Fruit fly (Drosophila melanogaster) whole organism, embryonic: ENCODE measurements around the gene Wdr92.

Experiments used
- ATbp ChIP-seq: fragments of 200-800 bp; sonication (Bioruptor generic); optimal IDR thresholded peaks from 2 replicates; lab custom pipeline; 2017; ENCODE audit warnings: missing biosample characterization, mild to moderate bottlenecking, missing genetic modification characterization, missing genetic modification reagents
- Aef1 ChIP-seq: fragments of 200-800 bp; sonication (Bioruptor generic); IDR thresholded peaks from 3 replicates; pipeline ENCODE4 v1.3.6; 2022; ENCODE audit warnings: missing biosample characterization, missing genetic modification characterization
- B-H1 ChIP-seq: fragments of 200-800 bp; sonication (Bioruptor generic); IDR thresholded peaks from 3 replicates; pipeline ENCODE4 v1.3.6; 2022; ENCODE audit warnings: missing biosample characterization, missing genetic modification characterization
- Bgb ChIP-seq: fragments of 200-800 bp; sonication (Bioruptor generic); IDR thresholded peaks from 2 replicates; pipeline ENCODE4 v1.3.6; 2022; ENCODE audit warnings: missing biosample characterization, missing genetic modification characterization; ENCODE audit not compliant: partially characterized antibody
- Blimp-1 ChIP-seq: fragments of 200-800 bp; sonication (Bioruptor generic); optimal IDR thresholded peaks from 3 replicates; lab custom pipeline; 2018; ENCODE audit warnings: missing biosample characterization, missing genetic modification characterization, mild to moderate bottlenecking, moderate library complexity, missing genetic modification reagents
- CG10366 ChIP-seq: fragments of 200-800 bp; sonication (Bioruptor generic); IDR thresholded peaks from 2 replicates; pipeline ENCODE4 v1.3.6; 2022; ENCODE audit warnings: missing biosample characterization, missing genetic modification characterization
- CG10462 ChIP-seq: fragments of 200-800 bp; sonication (Bioruptor generic); optimal IDR thresholded peaks from 2 replicates; lab custom pipeline; 2016; ENCODE audit warnings: missing biosample characterization, missing genetic modification characterization
- CG10654 ChIP-seq: fragments of 200-800 bp; sonication (Bioruptor generic); optimal IDR thresholded peaks from 2 replicates; lab custom pipeline; 2016; ENCODE audit warnings: missing biosample characterization, missing genetic modification characterization
- CG12104 ChIP-seq: fragments of 200-800 bp; sonication (Bioruptor generic); optimal IDR thresholded peaks from 3 replicates; lab custom pipeline; 2016; ENCODE audit warnings: missing biosample characterization, missing genetic modification characterization
- CG1233 ChIP-seq: fragments of 200-800 bp; sonication (Bioruptor generic); optimal IDR thresholded peaks from 4 replicates; lab custom pipeline; 2018; ENCODE audit warnings: missing biosample characterization, mild to moderate bottlenecking, missing genetic modification characterization
- CG12659 ChIP-seq: fragments of 200-800 bp; sonication (Bioruptor generic); optimal IDR thresholded peaks from 3 replicates; lab custom pipeline; 2017; ENCODE audit warnings: mild to moderate bottlenecking, missing biosample characterization, missing genetic modification reagents, missing genetic modification characterization
- CG14014 ChIP-seq: fragments of 200-800 bp; sonication (Bioruptor generic); IDR thresholded peaks from 2 replicates; pipeline ENCODE4 v1.3.6; 2022; ENCODE audit warnings: missing biosample characterization, missing genetic modification characterization
- CG17359 ChIP-seq: fragments of 200-800 bp; sonication (Bioruptor generic); optimal IDR thresholded peaks from 3 replicates; lab custom pipeline; 2018; ENCODE audit warnings: missing biosample characterization, mild to moderate bottlenecking, missing genetic modification characterization, moderate library complexity
- CG2120 ChIP-seq: fragments of 200-800 bp; sonication (Bioruptor generic); optimal IDR thresholded peaks from 3 replicates; lab custom pipeline; 2016; ENCODE audit warnings: missing biosample characterization, missing genetic modification characterization
- CG2199 ChIP-seq: fragments of 200-800 bp; sonication (Bioruptor generic); IDR thresholded peaks from 3 replicates; pipeline ENCODE4 v1.3.6; 2022; ENCODE audit warnings: missing biosample characterization, missing genetic modification characterization
- CG2202 ChIP-seq: fragments of 200-800 bp; sonication (Bioruptor generic); optimal IDR thresholded peaks from 2 replicates; lab custom pipeline; 2018; ENCODE audit warnings: missing biosample characterization, mild to moderate bottlenecking, missing genetic modification characterization
- CG3281 ChIP-seq: fragments of 200-800 bp; sonication (Bioruptor generic); optimal IDR thresholded peaks from 3 replicates; lab custom pipeline; 2017; ENCODE audit warnings: missing biosample characterization, mild to moderate bottlenecking, missing genetic modification characterization
- CG33557 ChIP-seq: fragments of 200-800 bp; sonication (Bioruptor generic); optimal IDR thresholded peaks from 2 replicates; lab custom pipeline; 2019; ENCODE audit warnings: missing biosample characterization, mild to moderate bottlenecking, missing genetic modification characterization, moderate library complexity
- CG5953 ChIP-seq: fragments of 200-800 bp; sonication (Bioruptor generic); IDR thresholded peaks from 2 replicates; pipeline ENCODE4 v1.3.6; 2022; ENCODE audit warnings: missing biosample characterization, missing genetic modification characterization
- CG6272 ChIP-seq: fragments of 200-800 bp; sonication (Bioruptor generic); IDR thresholded peaks from 2 replicates; pipeline ENCODE4 v1.3.6; 2022; ENCODE audit warnings: missing biosample characterization, missing genetic modification characterization
- CG7556 ChIP-seq: fragments of 200-800 bp; sonication (Bioruptor generic); optimal IDR thresholded peaks from 2 replicates; lab custom pipeline; 2017; ENCODE audit warnings: missing biosample characterization, mild to moderate bottlenecking, missing genetic modification characterization
- CG7786 ChIP-seq: fragments of 200-800 bp; sonication (Bioruptor generic); optimal IDR thresholded peaks from 2 replicates; lab custom pipeline; 2016; ENCODE audit warnings: missing biosample characterization, missing genetic modification characterization
- CG8281 ChIP-seq: fragments of 200-800 bp; sonication (Bioruptor generic); optimal IDR thresholded peaks from 2 replicates; lab custom pipeline; 2018; ENCODE audit warnings: missing biosample characterization, mild to moderate bottlenecking, missing genetic modification characterization, moderate library complexity
- CG9437 ChIP-seq: fragments of 200-800 bp; sonication (Bioruptor generic); optimal IDR thresholded peaks from 2 replicates; lab custom pipeline; 2018; ENCODE audit warnings: missing biosample characterization, mild to moderate bottlenecking, missing genetic modification characterization
- CG9609 ChIP-seq: fragments of 200-800 bp; sonication (Bioruptor generic); optimal IDR thresholded peaks from 3 replicates; lab custom pipeline; 2016; ENCODE audit warnings: missing biosample characterization, missing genetic modification characterization
- HHEX ChIP-seq: fragments of 200-800 bp; sonication (Bioruptor generic); optimal IDR thresholded peaks from 3 replicates; lab custom pipeline; 2017; ENCODE audit warnings: missing biosample characterization, mild to moderate bottlenecking, missing genetic modification characterization, missing genetic modification reagents
- HLHmδ ChIP-seq: fragments of 200-800 bp; sonication (Bioruptor generic); optimal IDR thresholded peaks from 2 replicates; lab custom pipeline; 2018; ENCODE audit warnings: missing biosample characterization, mild to moderate bottlenecking, missing genetic modification characterization, moderate library complexity
- Oli ChIP-seq: fragments of 200-800 bp; sonication (Bioruptor generic); optimal IDR thresholded peaks from 2 replicates; lab custom pipeline; 2018; ENCODE audit warnings: missing biosample characterization, mild to moderate bottlenecking, missing genetic modification characterization, moderate library complexity
- Opbp ChIP-seq: fragments of 200-800 bp; sonication (Bioruptor generic); IDR thresholded peaks from 3 replicates; pipeline ENCODE4 v1.3.6; 2022; ENCODE audit warnings: missing biosample characterization, missing genetic modification characterization; ENCODE audit not compliant: partially characterized antibody
- Ravus ChIP-seq: fragments of 200-800 bp; sonication (Bioruptor generic); IDR thresholded peaks from 2 replicates; pipeline ENCODE4 v1.3.6; 2022; ENCODE audit warnings: missing biosample characterization, missing genetic modification characterization
- Rfx ChIP-seq: fragments of 200-800 bp; sonication (Bioruptor generic); IDR thresholded peaks from 2 replicates; pipeline ENCODE4 v1.3.6; 2022; ENCODE audit warnings: missing biosample characterization, missing genetic modification characterization
- Sin3A ChIP-seq: fragments of >200 bp; optimal IDR thresholded peaks from 2 replicates; lab custom pipeline; 2018
- Tbp ChIP-seq: fragments of >200 bp; optimal IDR thresholded peaks from 2 replicates; lab custom pipeline; 2018; ENCODE audit warnings: missing biosample characterization, missing genetic modification characterization
- amos ChIP-seq: fragments of 200-800 bp; sonication (Bioruptor generic); IDR thresholded peaks from 2 replicates; pipeline ENCODE4 v1.3.6; 2022; ENCODE audit warnings: missing biosample characterization, missing genetic modification characterization; ENCODE audit not compliant: partially characterized antibody
- ato ChIP-seq: fragments of 200-800 bp; sonication (Bioruptor generic); IDR thresholded peaks from 2 replicates; pipeline ENCODE4 v1.3.6; 2022; ENCODE audit warnings: missing biosample characterization, missing genetic modification characterization; ENCODE audit not compliant: partially characterized antibody
- bsh ChIP-seq, 2 experiments: fragments of 200-800 bp; sonication (Bioruptor generic); optimal IDR thresholded peaks; 2 replicates each; lab custom pipeline; 2017 to 2018; ENCODE audit warnings: mild to moderate bottlenecking in 2 of 2, missing biosample characterization in 2 of 2, missing genetic modification characterization in 2 of 2, moderate library complexity in 1 of 2
- btn ChIP-seq: fragments of 200-800 bp; sonication (Bioruptor generic); optimal IDR thresholded peaks from 2 replicates; lab custom pipeline; 2016; ENCODE audit warnings: missing biosample characterization, missing genetic modification characterization
- cas ChIP-seq: fragments of 200-800 bp; sonication (Bioruptor generic); IDR thresholded peaks from 2 replicates; pipeline ENCODE4 v1.3.6; 2022; ENCODE audit warnings: missing biosample characterization, missing genetic modification characterization
- caup ChIP-seq: fragments of 200-800 bp; sonication (Bioruptor generic); optimal IDR thresholded peaks from 3 replicates; lab custom pipeline; 2017; ENCODE audit warnings: missing biosample characterization, mild to moderate bottlenecking, missing genetic modification characterization, moderate library complexity; ENCODE audit not compliant: severe bottlenecking
- chm ChIP-seq: fragments of 200-800 bp; sonication (Bioruptor generic); IDR thresholded peaks from 2 replicates; pipeline ENCODE4 v1.3.6; 2022; ENCODE audit warnings: missing biosample characterization, missing genetic modification characterization
- gsb ChIP-seq: fragments of 200-800 bp; sonication (Bioruptor generic); IDR thresholded peaks from 2 replicates; pipeline ENCODE4 v1.3.6; 2022; ENCODE audit warnings: missing biosample characterization, missing genetic modification characterization
- hb ChIP-seq: fragments of 200-800 bp; sonication (Bioruptor generic); IDR thresholded peaks from 3 replicates; pipeline ENCODE4 v1.3.6; 2022; ENCODE audit warnings: missing biosample characterization, missing genetic modification characterization; ENCODE audit not compliant: partially characterized antibody
- insv ChIP-seq, 2 experiments: fragments of 200-800 bp; sonication (Bioruptor generic); optimal IDR thresholded peaks; 3 replicates each; lab custom pipeline; 2016 to 2018; ENCODE audit warnings: missing biosample characterization in 2 of 2, missing genetic modification characterization in 2 of 2
- ken ChIP-seq: fragments of 200-800 bp; sonication (Bioruptor generic); IDR thresholded peaks from 3 replicates; pipeline ENCODE4 v1.3.6; 2022; ENCODE audit warnings: missing biosample characterization, missing genetic modification characterization
- lab ChIP-seq: fragments of 200-800 bp; sonication (Bioruptor generic); optimal IDR thresholded peaks from 3 replicates; lab custom pipeline; 2017; ENCODE audit warnings: missing biosample characterization, missing genetic modification characterization, mild to moderate bottlenecking, moderate library complexity, missing genetic modification reagents
- pfk ChIP-seq: fragments of 200-800 bp; sonication (Bioruptor generic); optimal IDR thresholded peaks from 2 replicates; lab custom pipeline; 2018; ENCODE audit warnings: missing biosample characterization, mild to moderate bottlenecking, missing genetic modification characterization, moderate library complexity
- pita ChIP-seq: fragments of 200-800 bp; sonication (Bioruptor generic); optimal IDR thresholded peaks from 2 replicates; lab custom pipeline; 2017; ENCODE audit warnings: missing biosample characterization, mild to moderate bottlenecking, missing genetic modification characterization
- rib ChIP-seq: fragments of 200-800 bp; sonication (Bioruptor generic); IDR thresholded peaks from 2 replicates; pipeline ENCODE4 v1.3.6; 2022; ENCODE audit warnings: missing biosample characterization, missing genetic modification characterization
- schlank ChIP-seq: fragments of 200-800 bp; sonication (Bioruptor generic); optimal IDR thresholded peaks from 2 replicates; lab custom pipeline; 2018; ENCODE audit warnings: missing biosample characterization, mild to moderate bottlenecking, missing genetic modification characterization
- z ChIP-seq: fragments of 200-800 bp; sonication (Bioruptor generic); IDR thresholded peaks from 3 replicates; pipeline ENCODE4 v1.3.6; 2022; ENCODE audit warnings: missing biosample characterization, missing genetic modification characterization

The Wdr92 gene

DNA sequence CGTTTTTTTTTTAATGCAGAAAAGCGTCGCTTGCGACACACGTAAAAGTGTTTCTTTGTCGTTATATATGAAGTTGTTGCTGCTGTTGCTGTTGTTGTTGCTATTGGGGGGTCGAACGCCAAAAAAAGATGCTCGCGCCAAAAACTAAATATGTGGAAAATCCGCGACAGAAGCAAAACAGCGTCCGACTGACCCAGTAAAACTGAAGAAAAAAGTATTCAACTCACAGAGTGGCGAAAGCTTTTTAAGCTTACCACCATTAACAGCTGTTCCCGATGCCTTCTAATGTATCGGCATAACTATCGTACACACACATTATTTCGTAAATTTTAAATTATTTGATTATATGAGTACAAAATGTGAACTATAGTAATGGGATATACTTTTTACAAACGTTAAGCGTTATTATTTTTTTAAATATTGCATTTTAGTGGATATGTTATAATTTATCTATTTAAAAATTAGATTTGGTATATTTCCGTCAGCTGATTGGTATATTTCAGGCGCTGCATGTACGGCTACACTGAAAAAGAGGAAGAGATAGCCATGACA, at the start of gene Wdr92, which contains the start of gene Prestin (continued):
- TF ChIP-seq CG7556 (GFP tag; lab: Kevin White, UChicago): no peak
- no peak for TF ChIP-seq CG5953 (GFP tag; lab: Robert Waterston, UW)
- TF ChIP-seq Opbp (GFP tag; lab: Robert Waterston, UW): peak; percentile 77
- no peak for TF ChIP-seq CG7786 (GFP tag; lab: Kevin White, UChicago)
- no peak for TF ChIP-seq btn (GFP tag; lab: Kevin White, UChicago)
- no peak for TF ChIP-seq CG2202 (tag; lab: Kevin White, UChicago)
- no peak for TF ChIP-seq Tbp (GFP tag; lab: Kevin White, UChicago)
- TF ChIP-seq caup: peak; percentile 67
- no peak for TF ChIP-seq CG10462 (GFP tag; lab: Kevin White, UChicago)
- no peak for TF ChIP-seq CG12104 (GFP tag; lab: Kevin White, UChicago)
- no peak for TF ChIP-seq z (GFP tag; lab: Robert Waterston, UW)
- TF ChIP-seq lab (GFP tag; lab: Kevin White, UChicago): peak; percentile 41
- TF ChIP-seq cas (GFP tag; lab: Robert Waterston, UW): no peak
- TF ChIP-seq gsb (GFP tag; lab: Robert Waterston, UW): no peak
- no peak for TF ChIP-seq schlank (tag; lab: Kevin White, UChicago)
- no peak for TF ChIP-seq CG6272 (GFP tag; lab: Robert Waterston, UW)
- TF ChIP-seq CG10654 (GFP tag; lab: Kevin White, UChicago): no peak
- no peak for TF ChIP-seq bsh (GFP tag; optimal IDR thresholded peaks at IDR 0.05; lab: Kevin White, UChicago)
- 0 out of 2 replicates have a peak, but pooled peaks have one; percentile 18 for TF ChIP-seq rib (GFP tag; lab: Robert Waterston, UW)
- TF ChIP-seq ATbp (GFP tag; lab: Kevin White, UChicago): no peak
- TF ChIP-seq CG14014 (GFP tag; lab: Robert Waterston, UW): no peak; the same call in 1 of the 2 replicates
- TF ChIP-seq CG10366: no peak
- no peak for TF ChIP-seq insv (GFP tag; optimal IDR thresholded peaks at IDR 0.05; lab: Kevin White, UChicago)
- no peak for TF ChIP-seq Oli (tag; lab: Kevin White, UChicago)
- no peak for TF ChIP-seq CG1233 (GFP tag; lab: Kevin White, UChicago)
- peak; percentile 37 for TF ChIP-seq Sin3A (lab: Kevin White, UChicago)
- peak; percentile 67 for TF ChIP-seq Bgb (GFP tag; lab: Robert Waterston, UW)
- TF ChIP-seq HLHmδ (GFP tag; lab: Kevin White, UChicago): no peak
- TF ChIP-seq chm (GFP tag; lab: Robert Waterston, UW): no peak; the same call in 1 of the 2 replicates
- TF ChIP-seq amos (GFP tag; lab: Robert Waterston, UW): peak; percentile 83; the same call in 1 of the 2 replicates
- no peak for TF ChIP-seq pita (GFP tag; lab: Kevin White, UChicago)
- TF ChIP-seq CG9609 (GFP tag; lab: Kevin White, UChicago): no peak
- no peak for TF ChIP-seq CG9437 (GFP tag; lab: Kevin White, UChicago)
- no peak for TF ChIP-seq ken
- no peak for TF ChIP-seq pfk (GFP tag; lab: Kevin White, UChicago)
- no peak; the same call in 2 of the 3 replicates for TF ChIP-seq Aef1
- peak; percentile 47; the same call in 1 of the 2 replicates for TF ChIP-seq Rfx (GFP tag; lab: Robert Waterston, UW)
- no peak for TF ChIP-seq HHEX (GFP tag; lab: Kevin White, UChicago)
- peak; percentile 52; the same call in 1 of the 2 replicates for TF ChIP-seq ato
- TF ChIP-seq CG12659 (GFP tag; lab: Kevin White, UChicago): peak; percentile 64
- TF ChIP-seq CG2199 (GFP tag; lab: Robert Waterston, UW): 0 out of 3 replicates have a peak, but pooled peaks have one; percentile 43
- TF ChIP-seq CG8281 (tag; lab: Kevin White, UChicago): no peak
- no peak for TF ChIP-seq CG33557
- TF ChIP-seq CG3281: peak; percentile 37
- peak; percentile 36 for TF ChIP-seq CG2120
- TF ChIP-seq B-H1 (GFP tag; lab: Robert Waterston, UW): no peak; the same call in 2 of the 3 replicates
- no peak for TF ChIP-seq Blimp-1 (GFP tag; lab: Kevin White, UChicago)
- no peak for TF ChIP-seq Ravus (GFP tag; lab: Robert Waterston, UW)
- peak; percentile 70; the same call in 1 of the 3 replicates for TF ChIP-seq hb (GFP tag; lab: Robert Waterston, UW)
- peak; percentile 28 for TF ChIP-seq CG17359 (tag; lab: Kevin White, UChicago)
